Worm (Caenorhabditis elegans): ENCODE measurements around the gene csn-6.
A peak's percentile ranks its signal among the peaks of the same experiment; 100 is the strongest.

The csn-6 gene

DNA sequence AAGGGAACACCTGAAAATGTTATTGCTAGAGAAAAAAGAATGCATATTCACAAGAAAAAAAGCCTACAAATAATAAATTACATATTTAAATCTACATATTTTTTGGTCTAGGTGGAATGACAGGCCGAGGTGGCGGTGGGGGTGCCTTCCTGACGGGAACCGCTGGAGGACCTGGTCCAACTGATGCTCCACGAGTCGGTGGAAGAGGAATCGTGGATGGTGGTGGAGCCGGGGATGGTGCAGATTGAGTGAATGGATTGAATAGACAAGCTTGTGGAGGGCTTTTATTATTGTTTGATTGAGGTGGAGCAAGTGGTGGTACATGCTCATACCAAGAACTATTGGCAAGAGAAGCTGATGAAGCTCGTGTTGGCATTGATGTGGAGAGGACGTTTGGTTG is 38.8 kb upstream of the csn-6 start:
- TF ChIP-seq ztf-4 (tag; optimal IDR thresholded peaks at IDR 0.05) (no peak), fos-1 (tag; optimal IDR thresholded peaks at IDR 0.05) (no peak), mdl-1 (tag; optimal IDR thresholded peaks at IDR 0.05) (no peak), Y55F3AM.14 (GFP tag; optimal IDR thresholded peaks at IDR 0.05) (no peak), unc-62 (GFP tag; optimal IDR thresholded peaks at IDR 0.05) (no peak), nhr-21 (tag; optimal IDR thresholded peaks at IDR 0.05) (no peak), nhr-23 (tag; optimal IDR thresholded peaks at IDR 0.05) (no peak), nhr-12 (tag; optimal IDR thresholded peaks at IDR 0.05) (no peak), mab-5 (tag; optimal IDR thresholded peaks at IDR 0.05) (no peak), nhr-237 (tag; optimal IDR thresholded peaks at IDR 0.05) (no peak), ceh-82 (tag; optimal IDR thresholded peaks at IDR 0.05) (no peak), nhr-10 (tag; optimal IDR thresholded peaks at IDR 0.05) (no peak), R02D3.7 (tag; optimal IDR thresholded peaks at IDR 0.05) (no peak)

DNA sequence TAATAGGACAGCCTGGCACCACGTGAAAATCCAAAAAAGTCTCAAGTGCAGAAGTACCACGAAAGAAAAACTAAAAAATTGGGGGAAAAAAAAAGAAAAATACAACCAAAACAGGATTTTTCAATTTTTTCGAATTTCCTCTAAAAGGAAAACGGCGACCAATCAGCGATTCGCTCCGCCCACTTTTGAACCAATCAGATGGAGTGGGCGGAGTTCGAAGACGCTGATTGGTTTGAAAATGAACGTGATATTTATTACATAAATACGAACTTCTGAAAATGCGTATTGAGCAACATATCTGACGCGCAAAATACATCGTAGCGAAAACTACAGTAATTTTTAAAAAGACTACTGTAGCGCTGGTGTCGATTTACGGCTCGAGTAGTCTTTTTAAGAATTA is 32.2 kb upstream of the csn-6 start:
- TF ChIP-seq nhr-237 (tag; optimal IDR thresholded peaks at IDR 0.05) (no peak), peb-1 (tag; optimal IDR thresholded peaks at IDR 0.05) (no peak), sma-9 (GFP tag; optimal IDR thresholded peaks at IDR 0.05) (no peak), sma-9 (tag; optimal IDR thresholded peaks at IDR 0.05) (no peak), mbf-1 (tag; optimal IDR thresholded peaks at IDR 0.05) (no peak), ama-1 (optimal IDR thresholded peaks at IDR 0.05) (no peak), nhr-77 (tag; optimal IDR thresholded peaks at IDR 0.05) (no peak), elt-3 (tag; optimal IDR thresholded peaks at IDR 0.05) (no peak), lin-11 (tag; optimal IDR thresholded peaks at IDR 0.05) (no peak), nhr-6 (tag; optimal IDR thresholded peaks at IDR 0.05) (no peak), R02D3.7 (tag; optimal IDR thresholded peaks at IDR 0.05) (no peak), zag-1 (tag; optimal IDR thresholded peaks at IDR 0.05) (no peak), gmeb-1 (tag; optimal IDR thresholded peaks at IDR 0.05) (no peak), mab-5 (tag; optimal IDR thresholded peaks at IDR 0.05) (no peak)

DNA sequence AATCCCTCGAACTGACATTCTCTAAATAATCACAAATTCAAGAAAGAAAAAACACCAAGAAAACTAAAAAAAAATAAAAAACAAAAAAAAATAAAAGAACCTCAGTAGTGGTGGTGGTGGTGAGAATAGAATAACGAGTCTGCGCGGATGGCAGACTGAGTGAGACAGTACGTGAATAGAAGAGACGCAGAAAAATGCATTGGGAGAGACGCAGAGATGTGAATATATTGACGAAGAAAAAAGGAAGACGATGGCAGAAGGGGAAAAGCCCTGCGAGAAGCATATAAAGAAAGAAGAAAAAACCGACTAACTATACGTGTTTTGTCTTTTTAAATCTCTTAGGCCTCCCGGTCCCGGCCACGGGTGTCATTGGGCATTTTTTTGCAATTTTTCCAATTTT is 28.1 kb upstream of the csn-6 start, which contains the start of gene unc-26:
Gene unc-26, minus strand, starts transcription at position 23 of the 400 bp plus-strand sequence.
- no peak for TF ChIP-seq nhr-77 (tag; optimal IDR thresholded peaks at IDR 0.05)
- peak; percentile 40 for TF ChIP-seq C34F6.9 (tag; optimal IDR thresholded peaks at IDR 0.05)
- TF ChIP-seq mab-5 (tag; optimal IDR thresholded peaks at IDR 0.05) = peak; percentile 35
- TF ChIP-seq nhr-129 (tag; optimal IDR thresholded peaks at IDR 0.05) = peak; percentile 59
- TF ChIP-seq F13H6.1 (tag; optimal IDR thresholded peaks at IDR 0.05) = peak; percentile 10
- no peak for TF ChIP-seq sma-3 (GFP tag; optimal IDR thresholded peaks at IDR 0.05)
- no peak for TF ChIP-seq nhr-6 (tag; optimal IDR thresholded peaks at IDR 0.05)
- peak in 1 of 2 experiments; percentile 60 for TF ChIP-seq lsy-2 (tag; optimal IDR thresholded peaks at IDR 0.05)
- TF ChIP-seq zag-1 (tag; optimal IDR thresholded peaks at IDR 0.05) = peak; percentile 31
- no peak for TF ChIP-seq nhr-10 (tag; optimal IDR thresholded peaks at IDR 0.05)
- peak; percentile 82 for TF ChIP-seq unc-55 (GFP tag; optimal IDR thresholded peaks at IDR 0.05)

DNA sequence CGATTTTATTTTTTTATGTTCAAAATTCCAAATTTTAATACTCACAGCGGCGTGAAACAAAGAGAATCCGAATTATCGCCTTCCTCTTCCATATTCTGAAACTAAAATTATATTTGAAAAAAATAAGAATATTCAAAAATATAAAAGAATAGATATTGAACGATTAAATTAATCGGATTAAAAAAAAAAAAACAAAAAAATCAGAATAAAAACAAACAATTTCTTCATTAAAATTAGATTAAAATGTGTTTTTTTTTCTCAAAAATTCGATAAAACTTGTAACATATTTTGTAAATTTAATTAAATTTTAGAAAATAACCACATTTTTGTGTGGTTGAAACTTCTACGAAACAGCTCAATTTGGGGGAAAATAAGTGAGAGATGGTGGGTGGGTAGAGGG is 17.8 kb upstream of the csn-6 start, which contains the start of gene cpsf-3:
Gene cpsf-3, minus strand, starts transcription at position 101 of the 400 bp plus-strand sequence.
- no peak for TF ChIP-seq elt-3 (tag; optimal IDR thresholded peaks at IDR 0.05)

DNA sequence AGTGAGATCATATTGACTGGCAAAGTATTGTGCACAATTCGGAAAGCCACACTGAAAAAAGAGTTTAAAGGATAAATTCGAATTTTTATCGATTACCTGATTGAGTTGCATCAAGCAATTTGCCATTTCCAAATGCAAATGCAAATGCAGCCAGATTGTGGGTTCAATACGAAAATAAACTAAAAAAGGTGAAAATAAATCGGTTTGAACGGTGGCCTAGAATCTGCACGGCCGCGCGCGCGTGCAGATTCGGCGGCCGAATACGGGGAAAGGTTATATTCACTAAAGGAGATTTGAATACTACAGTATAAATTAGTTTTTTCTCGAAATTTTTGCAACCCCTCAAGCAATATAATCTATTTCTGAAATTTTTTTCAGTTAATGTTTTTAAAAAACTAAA is 11.3 kb upstream of the csn-6 start, which contains the start of gene Y67H2A.10:
Gene Y67H2A.10, minus strand, starts transcription at position 184 of the 400 bp plus-strand sequence.
- TF ChIP-seq mbf-1 (tag; optimal IDR thresholded peaks at IDR 0.05) (no peak), ceh-16 (tag; optimal IDR thresholded peaks at IDR 0.05) (no peak), R02D3.7 (tag; optimal IDR thresholded peaks at IDR 0.05) (no peak), elt-3 (tag; optimal IDR thresholded peaks at IDR 0.05) (no peak), lin-39 (tag; optimal IDR thresholded peaks at IDR 0.05) (no peak), nhr-129 (tag; optimal IDR thresholded peaks at IDR 0.05) (peak; percentile 13), sma-3 (GFP tag; optimal IDR thresholded peaks at IDR 0.05) (no peak), C34F6.9 (tag; optimal IDR thresholded peaks at IDR 0.05) (peak; percentile 49), nhr-23 (tag; optimal IDR thresholded peaks at IDR 0.05) (no peak), fos-1 (tag; optimal IDR thresholded peaks at IDR 0.05) (no peak), lin-13 (GFP tag; optimal IDR thresholded peaks at IDR 0.05) (no peak), nhr-12 (tag; optimal IDR thresholded peaks at IDR 0.05) (no peak), unc-55 (GFP tag; optimal IDR thresholded peaks at IDR 0.05) (peak; percentile 18)

DNA sequence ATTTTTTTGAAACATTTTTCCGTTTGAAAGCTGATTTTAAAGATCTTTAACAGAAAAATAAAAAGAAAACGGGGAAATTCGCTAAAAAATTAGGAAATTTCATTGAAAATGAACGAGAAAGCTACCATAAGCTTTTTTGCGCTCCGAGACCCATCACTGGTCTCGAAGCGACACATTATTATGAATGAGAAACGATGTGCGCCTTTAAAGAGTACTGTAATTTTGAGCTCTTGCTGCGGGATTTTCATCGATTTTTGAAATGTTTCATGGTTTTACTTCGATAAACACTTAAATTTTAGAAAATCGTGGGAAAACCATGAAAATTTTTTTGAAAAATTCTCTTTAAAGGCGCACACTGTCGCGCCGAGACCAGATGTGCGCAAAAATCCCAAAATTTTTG is 10.4 kb upstream of the csn-6 start:
- TF ChIP-seq nhr-23 (tag; optimal IDR thresholded peaks at IDR 0.05) (no peak), ZK546.5 (tag; optimal IDR thresholded peaks at IDR 0.05) (no peak), mdl-1 (tag; optimal IDR thresholded peaks at IDR 0.05) (no peak)

All from whole organism, L2 larva.